Fruit fly (Drosophila melanogaster): ENCODE results near the gene CG12496.

Gene CG12496

DNA sequence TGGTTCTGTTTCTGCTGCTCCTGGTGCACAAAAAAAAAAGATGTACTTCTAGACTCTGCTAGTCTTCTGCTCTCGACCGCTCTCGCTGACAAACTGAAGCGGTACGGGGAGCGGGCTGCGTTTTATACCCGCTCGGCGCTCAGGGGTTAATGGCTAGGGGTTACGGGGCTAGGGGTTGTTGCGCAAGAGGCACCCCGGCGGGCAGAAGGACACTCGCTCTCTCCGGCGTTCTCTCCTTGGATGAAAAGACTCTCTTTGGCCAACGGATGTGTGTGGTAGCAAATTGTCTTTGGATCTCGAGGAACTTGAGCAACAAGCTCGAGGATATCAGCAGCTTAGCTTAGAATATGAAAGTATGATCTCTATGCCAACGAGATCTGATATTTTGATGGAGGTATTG lies at the start of gene CG12496:
CG12496 (minus strand) TSS at position 97 of the 400 bp plus-strand sequence.
- TF ChIP-seq CG7271 (tag; optimal IDR thresholded peaks at IDR 0.05), result no peak
- no peak for TF ChIP-seq pnt (GFP tag; optimal IDR thresholded peaks at IDR 0.05)
- no peak for TF ChIP-seq eyg (GFP tag; optimal IDR thresholded peaks at IDR 0.05)
- TF ChIP-seq Dfd (GFP tag; optimal IDR thresholded peaks at IDR 0.05), result no peak
- TF ChIP-seq dmrt99B (tag; optimal IDR thresholded peaks at IDR 0.05), result no peak
- no peak for TF ChIP-seq hb (GFP tag; IDR thresholded peaks at IDR 0.05; ENCODE audit: partially characterized antibody)
- TF ChIP-seq nerfin-2 (GFP tag; IDR thresholded peaks at IDR 0.05; ENCODE audit: partially characterized antibody), result no peak
- TF ChIP-seq slp2 (GFP tag; optimal IDR thresholded peaks at IDR 0.05), result no peak
- TF ChIP-seq Doc2 (GFP tag; IDR thresholded peaks at IDR 0.05), result no peak
- no peak for TF ChIP-seq ind (GFP tag; optimal IDR thresholded peaks at IDR 0.05)
- TF ChIP-seq Trl (optimal IDR thresholded peaks at IDR 0.05), result peak in 1 of 2 experiments; percentile 60
- TF ChIP-seq Trl (GFP tag; optimal IDR thresholded peaks at IDR 0.05), result no peak
- TF ChIP-seq Jarid2 (GFP tag; optimal IDR thresholded peaks at IDR 0.05), result peak; percentile 72
- TF ChIP-seq her (GFP tag; optimal IDR thresholded peaks at IDR 0.05), result no peak
- TF ChIP-seq Sry-β (GFP tag; optimal IDR thresholded peaks at IDR 0.05), result no peak
- no peak for TF ChIP-seq shn (GFP tag; optimal IDR thresholded peaks at IDR 0.05)
- no peak for TF ChIP-seq CG1024 (GFP tag; IDR thresholded peaks at IDR 0.05)
- no peak for TF ChIP-seq CG30431 (GFP tag; optimal IDR thresholded peaks at IDR 0.05)
- TF ChIP-seq CG15514 (GFP tag; optimal IDR thresholded peaks at IDR 0.05), result no peak
- TF ChIP-seq al (GFP tag; IDR thresholded peaks at IDR 0.05), result no peak
- no peak for TF ChIP-seq CG34376 (GFP tag; optimal IDR thresholded peaks at IDR 0.05)
- TF ChIP-seq sna (GFP tag; IDR thresholded peaks at IDR 0.05; ENCODE audit: partially characterized antibody), result no peak
- no peak for TF ChIP-seq CG4328 (GFP tag; optimal IDR thresholded peaks at IDR 0.05)
- peak; percentile 85 for TF ChIP-seq pros (GFP tag; optimal IDR thresholded peaks at IDR 0.05)
- no peak for TF ChIP-seq gcm (GFP tag; optimal IDR thresholded peaks at IDR 0.05)
- no peak for TF ChIP-seq pan (optimal IDR thresholded peaks at IDR 0.05)
- TF ChIP-seq pan (GFP tag; optimal IDR thresholded peaks at IDR 0.05 in 1 of 2, IDR thresholded peaks at IDR 0.05 in 1 of 2), result no peak
- TF ChIP-seq Fer3 (tag; optimal IDR thresholded peaks at IDR 0.05), result no peak
- no peak for TF ChIP-seq CG14860 (GFP tag; IDR thresholded peaks at IDR 0.05; ENCODE audit: partially characterized antibody)
- TF ChIP-seq crol (GFP tag; IDR thresholded peaks at IDR 0.05), result peak; percentile 46

- TF ChIP-seq row (GFP tag; IDR thresholded peaks at IDR 0.05) (0 out of 3 replicates have a peak, but pooled peaks have one; percentile 16), CG11504 (tag; optimal IDR thresholded peaks at IDR 0.05) (peak; percentile 10), slbo (GFP tag; IDR thresholded peaks at IDR 0.05) (peak; percentile 17; the same call in 1 of the 2 replicates), sens (GFP tag) (peak; percentile 36), Ets65A (GFP tag) (peak; percentile 91), grau (tag; optimal IDR thresholded peaks at IDR 0.05) (peak; percentile 57), Med (GFP tag) (peak; percentile 70), Pdp1 (GFP tag; optimal IDR thresholded peaks at IDR 0.05) (no peak), ap (GFP tag; IDR thresholded peaks at IDR 0.05) (no peak)
Measured at dm6 chrX:2459843-2460242, 49.1 kb upstream of the CG12496 start.

- TF ChIP-seq Med (GFP tag) (peak; percentile 64), CG7271 (tag; optimal IDR thresholded peaks at IDR 0.05) (no peak), CG15269 (tag; optimal IDR thresholded peaks at IDR 0.05) (no peak), Taf1 (GFP tag; IDR thresholded peaks at IDR 0.05) (no peak)
Measured at dm6 chrX:2457863-2458458, 47.3 kb upstream of the CG12496 start.

Measured in whole organism, embryonic.